Worm (Caenorhabditis elegans) whole organism, L1 larva: ENCODE data around the gene txt-9.

ENCODE experiments used
- aha-1 ChIP-seq: fragments of 150-350 bp; optimal IDR thresholded peaks from 2 replicates; lab custom pipeline; 2014; ENCODE audit warnings: missing biosample characterization, missing genetic modification characterization
- ceh-63 ChIP-seq: fragments of 200-800 bp; sonication (Bioruptor generic); optimal IDR thresholded peaks from 2 replicates; lab custom pipeline; 2018; ENCODE audit warnings: mild to moderate bottlenecking, missing genetic modification characterization, missing compliant biosample characterization
- ceh-90 ChIP-seq: sonication (generic microtip); optimal IDR thresholded peaks from 2 replicates; lab custom pipeline; 2016; ENCODE audit warnings: missing genetic modification characterization, missing compliant biosample characterization
- dpl-1 ChIP-seq, 3 experiments: fragments of 150-350 bp in 2 of 3; sonication (generic microtip) in 1 of 3; optimal IDR thresholded peaks; 2 replicates each; lab custom pipeline; 2014 to 2017; ENCODE audit warnings: missing biosample characterization in 3 of 3, missing genetic modification characterization in 3 of 3, missing genetic modification reagents in 3 of 3
- efl-1 ChIP-seq, 4 experiments: fragments of 150-350 bp; optimal IDR thresholded peaks in 3 of 4; peaks in 1 of 4; 1 replicate in 1 of 4; 2 replicates in 3 of 4; lab custom pipeline; 2014; ENCODE audit warnings: missing biosample characterization in 2 of 4, missing genetic modification characterization in 2 of 4, missing genetic modification reagents in 2 of 4
- elt-2 ChIP-seq: sonication (generic microtip); optimal IDR thresholded peaks from 2 replicates; lab custom pipeline; 2016; ENCODE audit warnings: missing genetic modification characterization, mild to moderate bottlenecking, inconsistent platforms, missing compliant biosample characterization, missing genetic modification reagents
- fkh-4 ChIP-seq: sonication (generic microtip); optimal IDR thresholded peaks from 2 replicates; lab custom pipeline; 2016; ENCODE audit warnings: missing compliant biosample characterization, missing genetic modification characterization, borderline replicate concordance
- fos-1 ChIP-seq: fragments of 150-350 bp; optimal IDR thresholded peaks from 2 replicates; lab custom pipeline; 2014; ENCODE audit warnings: missing biosample characterization, missing genetic modification characterization
- hpl-2 ChIP-seq: fragments of 150-350 bp; optimal IDR thresholded peaks from 2 replicates; lab custom pipeline; 2014; ENCODE audit warnings: missing biosample characterization, missing genetic modification reagents, missing genetic modification characterization
- lin-13 ChIP-seq: fragments of 150-350 bp; optimal IDR thresholded peaks from 2 replicates; lab custom pipeline; 2014; ENCODE audit warnings: missing biosample characterization, missing genetic modification reagents, missing genetic modification characterization
- lin-15B ChIP-seq: fragments of 150-350 bp; sonication (generic microtip); optimal IDR thresholded peaks from 3 replicates; lab custom pipeline; 2014; ENCODE audit warnings: missing biosample characterization, missing genetic modification characterization
- mab-9 ChIP-seq: fragments of 200-800 bp; sonication (Bioruptor generic); IDR thresholded peaks from 2 replicates; pipeline ENCODE4 v1.3.6; 2022; ENCODE audit warnings: missing genetic modification reagents, missing genetic modification characterization, missing compliant biosample characterization
- mep-1 ChIP-seq: fragments of 150-350 bp; optimal IDR thresholded peaks from 2 replicates; lab custom pipeline; 2014; ENCODE audit warnings: missing biosample characterization, missing genetic modification characterization
- nhr-20 ChIP-seq: sonication (generic microtip); optimal IDR thresholded peaks from 2 replicates; lab custom pipeline; 2016; ENCODE audit warnings: mild to moderate bottlenecking, missing genetic modification characterization, missing compliant biosample characterization
- nhr-28 ChIP-seq: fragments of 150-350 bp; optimal IDR thresholded peaks from 2 replicates; lab custom pipeline; 2014; ENCODE audit warnings: missing biosample characterization, missing genetic modification characterization
- nhr-77 ChIP-seq: fragments of 150-350 bp; optimal IDR thresholded peaks from 2 replicates; lab custom pipeline; 2014; ENCODE audit warnings: missing biosample characterization, missing genetic modification characterization
- pax-3 ChIP-seq: fragments of 200-800 bp; sonication (Bioruptor generic); optimal IDR thresholded peaks from 2 replicates; lab custom pipeline; 2018; ENCODE audit warnings: mild to moderate bottlenecking, missing genetic modification characterization, moderate library complexity, missing compliant biosample characterization
- unc-62 ChIP-seq: fragments of 150-350 bp; optimal IDR thresholded peaks from 2 replicates; lab custom pipeline; 2014; ENCODE audit warnings: missing biosample characterization, missing genetic modification reagents, missing genetic modification characterization
- unc-86 ChIP-seq: sonication (generic microtip); optimal IDR thresholded peaks from 2 replicates; lab custom pipeline; 2016; ENCODE audit warnings: missing genetic modification characterization, missing compliant biosample characterization
- vab-15 ChIP-seq: sonication (generic microtip); optimal IDR thresholded peaks from 2 replicates; lab custom pipeline; 2017; ENCODE audit warnings: missing genotype, mild to moderate bottlenecking, missing genetic modification characterization, missing compliant biosample characterization

The txt-9 gene

ce11 chrII:5130081-5130480, 44.5 kb downstream of the txt-9 start, which contains the start of gene lgc-56:
Gene lgc-56 (plus strand): TSS chrII:5130381.
- TF ChIP-seq aha-1 (tag; lab: Kevin White, UChicago) (no peak), nhr-28 (tag; lab: Kevin White, UChicago) (no peak), lin-13 (no peak), lin-15B (tag; lab: Kevin White, UChicago) (no peak), dpl-1 (GFP tag; optimal IDR thresholded peaks at IDR 0.05; lab: Kevin White, UChicago) (no peak), elt-2 (tag; lab: Kevin White, UChicago) (no peak), vab-15 (tag; lab: Kevin White, UChicago) (no peak), pax-3 (no peak), nhr-77 (no peak), ceh-63 (GFP tag; lab: Kevin White, UChicago) (no peak)

- TF ChIP-seq efl-1 (optimal IDR thresholded peaks at IDR 0.05; lab: Kevin White, UChicago) (no peak), efl-1 (GFP tag; optimal IDR thresholded peaks at IDR 0.05 in 1 of 2; lab: Kevin White, UChicago) (no peak), ceh-90 (tag; lab: Kevin White, UChicago) (no peak), nhr-20 (no peak), unc-62 (GFP tag; lab: Kevin White, UChicago) (no peak), fkh-4 (tag; lab: Kevin White, UChicago) (no peak), fos-1 (tag; lab: Kevin White, UChicago) (no peak), mab-9 (GFP tag; lab: Robert Waterston, UW) (no peak), mep-1 (no peak), unc-86 (tag; lab: Kevin White, UChicago) (no peak), hpl-2 (no peak)
Observed at ce11 chrII:5131800-5132199, 46.2 kb downstream of the txt-9 start.
